Worm (Caenorhabditis elegans) whole organism, L4 larva: ENCODE data around the gene dsh-2.

Experiments used
- D1046.2 ChIP-seq: fragments of 200-800 bp; sonication (Bioruptor generic); IDR thresholded peaks from 2 replicates; pipeline ENCODE4 v1.3.6; 2022; ENCODE audit warnings: missing genetic modification characterization, missing compliant biosample characterization
- F37D6.2 ChIP-seq: sonication (generic microtip); optimal IDR thresholded peaks from 2 replicates; lab custom pipeline; 2016; ENCODE audit warnings: mild to moderate bottlenecking, missing genetic modification characterization, missing compliant biosample characterization
- F49E8.2 ChIP-seq: sonication (generic microtip); optimal IDR thresholded peaks from 2 replicates; lab custom pipeline; 2016; ENCODE audit warnings: missing compliant biosample characterization, mild to moderate bottlenecking, missing genetic modification characterization, borderline replicate concordance
- R02D3.7 ChIP-seq: fragments of 150-350 bp; sonication (generic microtip); optimal IDR thresholded peaks from 3 replicates; lab custom pipeline; 2014; ENCODE audit warnings: missing biosample characterization, missing genetic modification characterization
- T20F7.1 ChIP-seq: fragments of 200-800 bp; sonication (Bioruptor generic); optimal IDR thresholded peaks from 2 replicates; lab custom pipeline; 2018; ENCODE audit warnings: mild to moderate bottlenecking, missing genetic modification characterization, missing compliant biosample characterization
- T26A8.4 ChIP-seq: fragments of 200-800 bp; sonication (Bioruptor generic); IDR thresholded peaks from 2 replicates; pipeline ENCODE4 v1.3.6; 2022; ENCODE audit warnings: missing genetic modification characterization, missing compliant biosample characterization
- Y105C5A.15 ChIP-seq: fragments of 200-800 bp; sonication (Bioruptor generic); IDR thresholded peaks from 2 replicates; pipeline ENCODE4 v1.3.6; 2022; ENCODE audit warnings: missing genetic modification characterization, missing compliant biosample characterization
- Y5F2A.4 ChIP-seq: fragments of 200-800 bp; sonication (Bioruptor generic); optimal IDR thresholded peaks from 2 replicates; lab custom pipeline; 2018; ENCODE audit warnings: mild to moderate bottlenecking, missing genetic modification characterization, missing compliant biosample characterization
- Y75B8A.6 ChIP-seq: fragments of 200-800 bp; sonication (Bioruptor generic); IDR thresholded peaks from 2 replicates; pipeline ENCODE4 v1.3.6; 2022; ENCODE audit warnings: missing genetic modification reagents, missing genetic modification characterization, missing compliant biosample characterization
- ZK337.2 ChIP-seq: fragments of 200-800 bp; sonication (Bioruptor generic); IDR thresholded peaks from 2 replicates; pipeline ENCODE4 v1.3.6; 2022; ENCODE audit warnings: missing genetic modification reagents, missing genetic modification characterization, missing compliant biosample characterization
- ZK546.5 ChIP-seq, 2 experiments: sonication (generic microtip); optimal IDR thresholded peaks; 2 replicates each; lab custom pipeline; 2017; ENCODE audit warnings: missing biosample characterization in 2 of 2, missing genetic modification characterization in 2 of 2
- aly-2 ChIP-seq: sonication (generic microtip); optimal IDR thresholded peaks from 2 replicates; lab custom pipeline; 2018; ENCODE audit warnings: missing biosample characterization, missing genetic modification characterization
- attf-4 ChIP-seq: sonication (generic microtip); optimal IDR thresholded peaks from 3 replicates; lab custom pipeline; 2017; ENCODE audit warnings: missing biosample characterization, missing genetic modification characterization
- ceh-20 ChIP-seq: fragments of 200-800 bp; sonication (Bioruptor generic); IDR thresholded peaks from 2 replicates; pipeline ENCODE4 v1.3.6; 2022; ENCODE audit warnings: missing genetic modification reagents, missing genetic modification characterization, missing compliant biosample characterization
- ceh-32 ChIP-seq: sonication (generic microtip); optimal IDR thresholded peaks from 2 replicates; lab custom pipeline; 2016; ENCODE audit warnings: mild to moderate bottlenecking, missing genetic modification characterization, missing compliant biosample characterization; ENCODE audit not compliant: poor library complexity
- ceh-44 ChIP-seq: fragments of 200-800 bp; sonication (Bioruptor generic); IDR thresholded peaks from 2 replicates; pipeline ENCODE4 v1.3.6; 2022; ENCODE audit warnings: missing genetic modification reagents, missing genetic modification characterization, missing compliant biosample characterization
- ceh-62 ChIP-seq: sonication (generic microtip); optimal IDR thresholded peaks from 2 replicates; lab custom pipeline; 2017; ENCODE audit warnings: missing biosample characterization, missing genetic modification characterization
- cey-2 ChIP-seq: sonication (generic microtip); optimal IDR thresholded peaks from 3 replicates; lab custom pipeline; 2017; ENCODE audit warnings: missing genetic modification characterization, mild to moderate bottlenecking, missing compliant biosample characterization, antibody characterized with exemption, borderline replicate concordance; ENCODE audit not compliant: insufficient read depth
- ctbp-1 ChIP-seq: fragments of 200-800 bp; sonication (Bioruptor generic); IDR thresholded peaks from 2 replicates; pipeline ENCODE4 v1.3.6; 2022; ENCODE audit warnings: missing genetic modification reagents, missing genetic modification characterization, missing compliant biosample characterization
- duxl-1 ChIP-seq: sonication (generic microtip); optimal IDR thresholded peaks from 2 replicates; lab custom pipeline; 2016; ENCODE audit warnings: mild to moderate bottlenecking, missing genetic modification characterization, moderate library complexity, missing compliant biosample characterization; ENCODE audit not compliant: poor library complexity
- egl-27 ChIP-seq: sonication (generic microtip); optimal IDR thresholded peaks from 3 replicates; lab custom pipeline; 2017; ENCODE audit warnings: missing biosample characterization, missing genetic modification reagents, missing genetic modification characterization
- gei-8 ChIP-seq: fragments of 200-800 bp; sonication (Bioruptor generic); optimal IDR thresholded peaks from 2 replicates; lab custom pipeline; 2018; ENCODE audit warnings: mild to moderate bottlenecking, missing genetic modification characterization, missing compliant biosample characterization
- hif-1 ChIP-seq, 2 experiments: sonication (generic microtip); optimal IDR thresholded peaks; 2 replicates each; lab custom pipeline; 2016 to 2017; ENCODE audit warnings: missing compliant biosample characterization in 2 of 2, missing genetic modification characterization in 2 of 2, missing genetic modification reagents in 2 of 2, missing genotype in 2 of 2, mild to moderate bottlenecking in 1 of 2
- hlh-30 ChIP-seq: sonication (generic microtip); optimal IDR thresholded peaks from 2 replicates; lab custom pipeline; 2017; ENCODE audit warnings: antibody characterized with exemption, mild to moderate bottlenecking, missing genetic modification characterization, missing compliant biosample characterization; ENCODE audit not compliant: insufficient read depth
- hmg-1.1 ChIP-seq: fragments of 200-800 bp; sonication (Bioruptor generic); IDR thresholded peaks from 2 replicates; pipeline ENCODE4 v1.3.6; 2022; ENCODE audit warnings: missing genetic modification reagents, missing genetic modification characterization, missing compliant biosample characterization
- lim-7 ChIP-seq: fragments of 200-800 bp; sonication (Bioruptor generic); IDR thresholded peaks from 2 replicates; pipeline ENCODE4 v1.3.6; 2022; ENCODE audit warnings: missing genetic modification characterization, missing compliant biosample characterization
- lin-38 ChIP-seq: fragments of 200-800 bp; sonication (Bioruptor generic); IDR thresholded peaks from 2 replicates; pipeline ENCODE4 v1.3.6; 2022; ENCODE audit warnings: missing genetic modification reagents, missing genetic modification characterization, missing compliant biosample characterization
- madf-5 ChIP-seq, 2 experiments: fragments of 200-800 bp; sonication (Bioruptor generic); IDR thresholded peaks; 2 replicates each; pipeline ENCODE4 v1.3.6; 2022; ENCODE audit warnings: missing compliant biosample characterization in 2 of 2, missing genetic modification characterization in 2 of 2
- madf-9 ChIP-seq: fragments of 200-800 bp; sonication (Bioruptor generic); conservative IDR thresholded peaks from 2 replicates; pipeline ENCODE4 v1.3.6; 2022; ENCODE audit warnings: missing genetic modification reagents, missing genetic modification characterization, missing compliant biosample characterization
- mep-1 ChIP-seq: fragments of 150-350 bp; sonication (generic microtip); optimal IDR thresholded peaks from 3 replicates; lab custom pipeline; 2014; ENCODE audit warnings: missing biosample characterization, missing genetic modification characterization
- mes-2 ChIP-seq: sonication (generic microtip); optimal IDR thresholded peaks from 2 replicates; lab custom pipeline; 2016; ENCODE audit warnings: missing genotype, mild to moderate bottlenecking, missing genetic modification characterization, missing compliant biosample characterization; ENCODE audit not compliant: poor library complexity, severe bottlenecking
- mxl-2 ChIP-seq: fragments of 200-800 bp; sonication (Bioruptor generic); conservative IDR thresholded peaks from 2 replicates; pipeline ENCODE4 v1.3.6; 2022; ENCODE audit warnings: missing genetic modification reagents, missing genetic modification characterization, missing compliant biosample characterization
- nhr-11 ChIP-seq: fragments of 150-350 bp; optimal IDR thresholded peaks from 2 replicates; lab custom pipeline; 2014; ENCODE audit warnings: missing biosample characterization, missing genetic modification characterization
- nhr-237 ChIP-seq: sonication (generic microtip); optimal IDR thresholded peaks from 2 replicates; lab custom pipeline; 2017; ENCODE audit warnings: missing biosample characterization, missing genetic modification characterization
- nhr-28 ChIP-seq: fragments of 150-350 bp; optimal IDR thresholded peaks from 2 replicates; lab custom pipeline; 2014; ENCODE audit warnings: missing biosample characterization, missing genetic modification characterization
- nhr-42 ChIP-seq: fragments of 200-800 bp; sonication (Bioruptor generic); IDR thresholded peaks from 2 replicates; pipeline ENCODE4 v1.3.6; 2022; ENCODE audit warnings: missing genetic modification characterization, missing compliant biosample characterization
- nhr-77 ChIP-seq: fragments of 150-350 bp; optimal IDR thresholded peaks from 2 replicates; lab custom pipeline; 2014; ENCODE audit warnings: missing biosample characterization, missing genetic modification characterization
- php-3 ChIP-seq: fragments of 200-800 bp; sonication (Bioruptor generic); IDR thresholded peaks from 2 replicates; pipeline ENCODE4 v1.3.6; 2022; ENCODE audit warnings: missing genetic modification reagents, missing genetic modification characterization, missing compliant biosample characterization
- sdz-12 ChIP-seq: fragments of 200-800 bp; sonication (Bioruptor generic); optimal IDR thresholded peaks from 2 replicates; lab custom pipeline; 2018; ENCODE audit warnings: mild to moderate bottlenecking, missing genetic modification characterization, missing compliant biosample characterization
- set-16 ChIP-seq: fragments of 200-800 bp; sonication (Bioruptor generic); IDR thresholded peaks from 2 replicates; pipeline ENCODE4 v1.3.6; 2022; ENCODE audit warnings: missing genetic modification reagents, missing genetic modification characterization, missing compliant biosample characterization
- tra-1 ChIP-seq: fragments of 200-800 bp; sonication (Bioruptor generic); IDR thresholded peaks from 2 replicates; pipeline ENCODE4 v1.3.6; 2022; ENCODE audit warnings: missing genetic modification reagents, missing genetic modification characterization, missing compliant biosample characterization
- unc-62 ChIP-seq, 3 experiments: fragments of 150-350 bp in 1 of 3; sonication (generic microtip); optimal IDR thresholded peaks in 2 of 3; peaks in 1 of 3; 1 replicate in 1 of 3; 2 replicates in 2 of 3; lab custom pipeline; 2014 to 2017; ENCODE audit warnings: missing biosample characterization in 3 of 3, missing genetic modification characterization in 3 of 3, missing genetic modification reagents in 3 of 3, missing genotype in 1 of 3
- vab-7 ChIP-seq: fragments of 200-800 bp; sonication (Bioruptor generic); IDR thresholded peaks from 2 replicates; pipeline ENCODE4 v1.3.6; 2022; ENCODE audit warnings: missing genetic modification reagents, missing genetic modification characterization, missing compliant biosample characterization
- zfp-2 ChIP-seq: sonication (generic microtip); optimal IDR thresholded peaks from 2 replicates; lab custom pipeline; 2016; ENCODE audit warnings: mild to moderate bottlenecking, missing genetic modification characterization, missing compliant biosample characterization
- zfp-3 ChIP-seq: fragments of 200-800 bp; sonication (Bioruptor generic); conservative IDR thresholded peaks from 2 replicates; pipeline ENCODE4 v1.3.6; 2022; ENCODE audit warnings: missing genetic modification reagents, missing genetic modification characterization, missing compliant biosample characterization
- ztf-11 ChIP-seq: fragments of 150-350 bp; optimal IDR thresholded peaks from 2 replicates; lab custom pipeline; 2014; ENCODE audit warnings: missing biosample characterization, missing genetic modification characterization

The dsh-2 gene

DNA sequence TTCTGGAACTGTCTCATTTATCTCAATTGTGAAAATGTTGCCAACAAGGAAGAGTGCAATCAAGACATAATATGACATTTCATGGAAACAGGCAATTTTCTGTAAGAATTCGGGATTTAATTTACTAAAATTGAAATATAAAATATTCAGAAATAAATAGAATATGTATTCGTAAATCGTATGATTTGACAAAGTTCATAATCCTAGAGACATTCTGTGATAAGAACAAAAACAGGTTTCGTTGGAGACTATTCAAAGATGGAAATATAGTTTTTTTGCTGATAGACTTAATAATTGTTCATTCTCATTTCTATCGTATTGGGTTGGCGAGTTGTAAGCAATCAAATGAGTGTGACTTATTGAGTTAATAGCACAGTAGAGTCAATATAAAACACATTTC is 22.9 kb downstream of the dsh-2 start, which contains the start of gene C27A2.12:
TSS of gene C27A2.12 (minus strand) at position 101 of the 400 bp plus-strand sequence.
- TF ChIP-seq Y75B8A.6 (GFP tag; lab: Robert Waterston, UW) = no peak

DNA sequence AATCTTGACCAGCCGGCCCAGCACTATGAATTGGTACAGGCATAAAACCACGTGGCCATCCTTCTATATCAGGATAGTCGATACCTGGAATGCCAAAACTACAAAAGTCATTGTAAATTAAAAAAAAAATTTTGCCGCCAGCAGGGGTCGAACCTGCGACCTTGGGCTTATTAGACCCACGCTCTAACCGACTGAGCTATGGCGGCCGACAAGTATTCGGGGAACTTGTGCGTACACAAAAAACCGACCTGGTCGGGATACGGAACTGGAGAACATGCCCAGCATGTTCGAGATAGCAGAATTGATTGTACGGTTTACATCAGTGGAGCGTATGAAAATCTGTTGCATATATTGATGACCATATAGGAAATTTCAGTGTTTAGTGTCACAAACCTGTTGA is 23.7 kb downstream of the dsh-2 start:
- 0 out of 2 replicates have a peak, but pooled peaks have one; percentile 45 for TF ChIP-seq ceh-20 (GFP tag; lab: Robert Waterston, UW)
- no peak for TF ChIP-seq zfp-2
- TF ChIP-seq ZK337.2 (GFP tag; lab: Robert Waterston, UW) = peak; percentile 58; the same call in 1 of the 2 replicates
- TF ChIP-seq F37D6.2 (tag; lab: Kevin White, UChicago) = peak; percentile 13
- peak; percentile 72; the same call in 1 of the 2 replicates for TF ChIP-seq nhr-42 (GFP tag; lab: Robert Waterston, UW)
- no peak for TF ChIP-seq aly-2 (tag; lab: Kevin White, UChicago)
- TF ChIP-seq ceh-32 = peak; percentile 23
- peak; percentile 89 for TF ChIP-seq lin-38
- TF ChIP-seq hif-1 (tag; optimal IDR thresholded peaks at IDR 0.05; lab: Kevin White, UChicago) = peak; percentile 12 to 14
- TF ChIP-seq ZK546.5 (tag; optimal IDR thresholded peaks at IDR 0.05; lab: Kevin White, UChicago) = no peak
- TF ChIP-seq nhr-77 = no peak
- peak; percentile 85 for TF ChIP-seq mes-2 (tag; lab: Kevin White, UChicago)
- TF ChIP-seq attf-4 = no peak
- peak; percentile 86; the same call in 1 of the 2 replicates for TF ChIP-seq Y105C5A.15 (GFP tag; lab: Robert Waterston, UW)
- peak; percentile 91 for TF ChIP-seq D1046.2 (GFP tag; lab: Robert Waterston, UW)
- TF ChIP-seq vab-7 (GFP tag; lab: Robert Waterston, UW) = peak; percentile 61
- TF ChIP-seq T20F7.1 (GFP tag; lab: Kevin White, UChicago) = peak; percentile 48
- TF ChIP-seq cey-2 (tag; lab: Kevin White, UChicago) = no peak
- TF ChIP-seq php-3 (GFP tag; lab: Robert Waterston, UW) = no peak
- TF ChIP-seq unc-62 (GFP tag; optimal IDR thresholded peaks at IDR 0.05 in 1 of 2; lab: Kevin White, UChicago) = no peak
- no peak for TF ChIP-seq unc-62 (tag; optimal IDR thresholded peaks at IDR 0.05; lab: Kevin White, UChicago)
- TF ChIP-seq tra-1 (GFP tag; lab: Robert Waterston, UW) = 0 out of 2 replicates have a peak, but pooled peaks have one; percentile 35
- peak; percentile 39; the same call in 1 of the 2 replicates for TF ChIP-seq ctbp-1 (GFP tag; lab: Robert Waterston, UW)
- TF ChIP-seq nhr-237 = no peak
- no peak for TF ChIP-seq nhr-11
- TF ChIP-seq madf-9 = peak; percentile 39; the same call in 1 of the 2 replicates
- TF ChIP-seq egl-27 (tag; lab: Kevin White, UChicago) = no peak
- TF ChIP-seq sdz-12 (GFP tag; lab: Kevin White, UChicago) = peak; percentile 55
- TF ChIP-seq lim-7 (GFP tag; lab: Robert Waterston, UW) = peak; percentile 80
- TF ChIP-seq duxl-1 = peak; percentile 76
- no peak; the same call in none of the 2 replicates for TF ChIP-seq T26A8.4
- peak; percentile 75 for TF ChIP-seq hmg-1.1
- TF ChIP-seq F49E8.2 (tag; lab: Kevin White, UChicago) = peak; percentile 64
- peak; percentile 51 for TF ChIP-seq hlh-30 (tag; lab: Kevin White, UChicago)
- 0 out of 2 replicates have a peak, but pooled peaks have one; percentile 11 for TF ChIP-seq Y75B8A.6 (GFP tag; lab: Robert Waterston, UW)
- TF ChIP-seq gei-8 = no peak
- peak; percentile 38 for TF ChIP-seq nhr-28 (tag; lab: Kevin White, UChicago)
- TF ChIP-seq madf-5 (GFP tag; IDR thresholded peaks at IDR 0.05; lab: Robert Waterston, UW) = 0 out of 4 replicates have a peak, but pooled peaks of 1 of the 2 experiments have one; percentile 34
- TF ChIP-seq ztf-11 (tag; lab: Kevin White, UChicago) = no peak
- TF ChIP-seq zfp-3 (GFP tag; lab: Robert Waterston, UW) = peak; percentile 60; the same call in 1 of the 2 replicates
- TF ChIP-seq Y5F2A.4 = no peak
- TF ChIP-seq ceh-44 (GFP tag; lab: Robert Waterston, UW) = peak; percentile 54; the same call in 1 of the 2 replicates
- peak; percentile 76 for TF ChIP-seq mep-1 (tag; lab: Kevin White, UChicago)
- peak; percentile 20; the same call in 1 of the 2 replicates for TF ChIP-seq set-16 (GFP tag; lab: Robert Waterston, UW)
- TF ChIP-seq mxl-2 (GFP tag; lab: Robert Waterston, UW) = no peak
- no peak for TF ChIP-seq ceh-62 (tag; lab: Kevin White, UChicago)
- no peak for TF ChIP-seq R02D3.7 (tag; lab: Kevin White, UChicago)
